Worm (Caenorhabditis elegans): Measurements from ENCODE around the gene ZK287.4.
A peak's percentile ranks its signal among the peaks of the same experiment; 100 is the strongest.

ZK287.4 gene

ce11 chrV:9709747-9710146, 24.3 kb upstream of the ZK287.4 start, which contains the start of gene tag-120:
Gene tag-120 (minus strand): TSS chrV:9709814.
- TF ChIP-seq him-1 (tag; optimal IDR thresholded peaks at IDR 0.05) (no peak), W03F9.2 (tag; optimal IDR thresholded peaks at IDR 0.05) (no peak), dao-5 (tag; optimal IDR thresholded peaks at IDR 0.05) (no peak)

- TF ChIP-seq dao-5 (tag; optimal IDR thresholded peaks at IDR 0.05) = no peak
- TF ChIP-seq W03F9.2 (tag; optimal IDR thresholded peaks at IDR 0.05) = no peak
- TF ChIP-seq him-1 (tag; optimal IDR thresholded peaks at IDR 0.05) = no peak
Observed at ce11 chrV:9706592-9706991, 21.1 kb upstream of the ZK287.4 start.

ce11 chrV:9704399-9704798, 18.9 kb upstream of the ZK287.4 start:
- no peak for TF ChIP-seq him-1 (tag; optimal IDR thresholded peaks at IDR 0.05)
- TF ChIP-seq W03F9.2 (tag; optimal IDR thresholded peaks at IDR 0.05) = no peak
- no peak for TF ChIP-seq dao-5 (tag; optimal IDR thresholded peaks at IDR 0.05)

ce11 chrV:9703549-9703948, 18.1 kb upstream of the ZK287.4 start:
- TF ChIP-seq dao-5 (tag; optimal IDR thresholded peaks at IDR 0.05) (no peak), him-1 (tag; optimal IDR thresholded peaks at IDR 0.05) (no peak), W03F9.2 (tag; optimal IDR thresholded peaks at IDR 0.05) (no peak)

- TF ChIP-seq dao-5 (tag; optimal IDR thresholded peaks at IDR 0.05) (no peak), him-1 (tag; optimal IDR thresholded peaks at IDR 0.05) (no peak), W03F9.2 (tag; optimal IDR thresholded peaks at IDR 0.05) (no peak)
Observed at ce11 chrV:9702755-9703154, 17.3 kb upstream of the ZK287.4 start, which contains the start of gene xbx-6. Gene xbx-6 (plus strand): TSS chrV:9703055.

- TF ChIP-seq dao-5 (tag; optimal IDR thresholded peaks at IDR 0.05) (no peak), him-1 (tag; optimal IDR thresholded peaks at IDR 0.05) (no peak), W03F9.2 (tag; optimal IDR thresholded peaks at IDR 0.05) (no peak)
Observed at ce11 chrV:9701861-9702260, 16.4 kb upstream of the ZK287.4 start.

- TF ChIP-seq dao-5 (tag; optimal IDR thresholded peaks at IDR 0.05) (no peak), him-1 (tag; optimal IDR thresholded peaks at IDR 0.05) (no peak), W03F9.2 (tag; optimal IDR thresholded peaks at IDR 0.05) (no peak)
Observed at ce11 chrV:9699216-9699615, 13.8 kb upstream of the ZK287.4 start.

ce11 chrV:9696715-9697114, 11.3 kb upstream of the ZK287.4 start, which contains the start of gene her-1:
Gene her-1 (plus strand): TSS chrV:9697015.
- TF ChIP-seq W03F9.2 (tag; optimal IDR thresholded peaks at IDR 0.05) (no peak), dao-5 (tag; optimal IDR thresholded peaks at IDR 0.05) (no peak), him-1 (tag; optimal IDR thresholded peaks at IDR 0.05) (no peak)

- TF ChIP-seq him-1 (tag; optimal IDR thresholded peaks at IDR 0.05) = no peak
- no peak for TF ChIP-seq W03F9.2 (tag; optimal IDR thresholded peaks at IDR 0.05)
- no peak for TF ChIP-seq dao-5 (tag; optimal IDR thresholded peaks at IDR 0.05)
Observed at ce11 chrV:9692649-9693112, 7.2 kb upstream of the ZK287.4 start, which contains the start of gene ZK287.7. Gene ZK287.7 (plus strand): TSS chrV:9693062.

ce11 chrV:9692109-9692581, 6.7 kb upstream of the ZK287.4 start, which contains the start of gene ztf-9:
Gene ztf-9 (minus strand): TSS chrV:9692159.
- TF ChIP-seq dao-5 (tag; optimal IDR thresholded peaks at IDR 0.05) (no peak), him-1 (tag; optimal IDR thresholded peaks at IDR 0.05) (peak; percentile 4)

- TF ChIP-seq dao-5 (tag; optimal IDR thresholded peaks at IDR 0.05) = no peak
- TF ChIP-seq W03F9.2 (tag; optimal IDR thresholded peaks at IDR 0.05) = peak; percentile 84
Observed at ce11 chrV:9690728-9691127, 5.3 kb upstream of the ZK287.4 start.

ce11 chrV:9690099-9690572, 4.7 kb upstream of the ZK287.4 start, which contains the start of gene rbx-1:
Gene rbx-1 (minus strand): TSS chrV:9690522.
- no peak for TF ChIP-seq W03F9.2 (tag; optimal IDR thresholded peaks at IDR 0.05)
- no peak for TF ChIP-seq him-1 (tag; optimal IDR thresholded peaks at IDR 0.05)
- no peak for TF ChIP-seq dao-5 (tag; optimal IDR thresholded peaks at IDR 0.05)

- no peak for TF ChIP-seq W03F9.2 (tag; optimal IDR thresholded peaks at IDR 0.05)
- no peak for TF ChIP-seq him-1 (tag; optimal IDR thresholded peaks at IDR 0.05)
- TF ChIP-seq dao-5 (tag; optimal IDR thresholded peaks at IDR 0.05) = no peak
Observed at ce11 chrV:9689364-9689763, 3.9 kb upstream of the ZK287.4 start.

ce11 chrV:9680260-9680659, 5.2 kb downstream of the ZK287.4 start:
- no peak for TF ChIP-seq W03F9.2 (tag; optimal IDR thresholded peaks at IDR 0.05)
- TF ChIP-seq him-1 (tag; optimal IDR thresholded peaks at IDR 0.05) = no peak
- no peak for TF ChIP-seq dao-5 (tag; optimal IDR thresholded peaks at IDR 0.05)

- TF ChIP-seq him-1 (tag; optimal IDR thresholded peaks at IDR 0.05) (no peak), dao-5 (tag; optimal IDR thresholded peaks at IDR 0.05) (no peak), W03F9.2 (tag; optimal IDR thresholded peaks at IDR 0.05) (no peak)
Observed at ce11 chrV:9679166-9679565, 6.3 kb downstream of the ZK287.4 start, which contains the start of gene ZK287.9. Gene ZK287.9 (plus strand): TSS chrV:9679357.
